Worm (Caenorhabditis elegans): ENCODE results near the gene C09B8.8.
A peak's percentile ranks its signal among the peaks of the same experiment; 100 is the strongest.

C09B8.8 gene

DNA sequence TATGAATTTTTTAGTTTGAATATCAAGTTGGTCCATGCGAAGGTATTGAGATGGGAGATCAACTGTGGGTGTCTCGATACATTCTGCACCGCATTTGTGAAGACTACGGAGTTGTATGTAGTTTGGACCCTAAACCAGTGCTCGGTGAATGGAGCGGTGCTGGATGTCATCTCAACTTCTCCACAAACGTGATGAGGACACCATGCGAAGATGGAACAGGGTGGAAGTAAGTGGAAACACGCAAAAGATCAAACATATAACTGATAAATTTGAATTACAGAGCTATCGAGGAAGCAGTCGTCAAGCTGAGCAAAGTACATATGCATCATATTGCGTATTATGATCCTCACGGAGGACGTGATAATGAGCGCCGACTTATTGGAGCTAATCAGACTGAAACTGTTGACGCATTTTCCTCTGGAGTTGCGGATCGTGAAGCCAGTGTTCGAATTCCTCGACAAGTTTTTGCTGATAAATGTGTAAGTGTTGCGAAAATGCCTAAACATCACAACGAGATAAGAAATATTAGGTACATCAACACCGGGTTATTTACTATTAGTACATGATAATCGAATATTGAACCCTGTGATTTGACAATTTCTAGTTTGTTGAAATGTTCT, 44.0 kb downstream of the C09B8.8 start:
- no peak for TF ChIP-seq ceh-43 (GFP tag; optimal IDR thresholded peaks at IDR 0.05)
- no peak for TF ChIP-seq ceh-83 (GFP tag; optimal IDR thresholded peaks at IDR 0.05)
- TF ChIP-seq zip-8 (tag; optimal IDR thresholded peaks at IDR 0.05) = no peak
- TF ChIP-seq ztf-11 (tag; optimal IDR thresholded peaks at IDR 0.05) = no peak
- no peak for TF ChIP-seq ces-1 (GFP tag; optimal IDR thresholded peaks at IDR 0.05)
- no peak for TF ChIP-seq pha-4 (tag; optimal IDR thresholded peaks at IDR 0.05)
- no peak for TF ChIP-seq cnd-1 (tag; optimal IDR thresholded peaks at IDR 0.05)

DNA sequence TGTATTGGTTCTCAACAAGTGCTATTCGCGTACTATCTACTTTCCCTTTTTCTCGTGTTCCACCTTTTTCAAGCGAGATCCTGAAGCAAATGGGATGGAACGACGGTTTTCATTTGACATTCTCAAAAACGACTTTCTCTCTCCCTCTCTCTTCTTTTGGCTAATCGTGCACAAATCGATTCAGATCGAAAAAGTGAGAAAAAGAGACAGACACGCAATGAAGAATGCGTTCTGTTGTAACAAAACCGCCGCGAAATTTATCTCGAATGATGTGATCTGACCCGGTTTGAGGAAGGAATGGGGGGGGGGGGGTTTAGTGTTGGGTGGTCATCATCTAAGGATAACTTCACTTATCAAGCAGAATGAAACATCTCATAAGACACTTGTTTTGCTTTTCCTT, 49.1 kb downstream of the C09B8.8 start:
- TF ChIP-seq lin-13 (tag; optimal IDR thresholded peaks at IDR 0.05) = no peak
- TF ChIP-seq nhr-237 (tag; optimal IDR thresholded peaks at IDR 0.05) = no peak

DNA sequence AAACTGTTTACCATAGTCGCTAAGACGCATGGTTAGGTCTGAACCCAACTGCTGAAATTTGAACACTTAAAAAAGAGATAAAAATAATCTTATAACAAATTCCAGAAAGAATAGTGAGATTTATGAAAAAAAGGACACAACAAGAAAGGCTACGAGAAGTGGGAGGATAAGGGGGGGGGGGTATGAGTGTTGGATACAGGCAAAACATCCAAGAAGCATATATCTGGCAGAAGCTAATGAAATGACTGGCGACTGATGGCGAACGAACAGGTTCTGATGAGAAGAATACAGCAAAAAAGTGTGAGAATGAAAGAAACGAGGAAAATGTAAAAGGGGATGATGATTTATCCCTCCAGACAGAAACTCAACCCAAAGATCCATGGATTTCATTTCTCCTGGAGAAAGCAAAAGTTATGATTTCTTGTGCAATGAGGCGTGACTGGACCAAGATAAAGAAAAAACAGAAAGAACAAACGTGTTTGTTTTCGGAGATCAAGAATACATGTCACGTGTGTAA, 50.7 kb downstream of the C09B8.8 start, which contains the start of gene ptr-4:
Gene ptr-4, minus strand, starts transcription at position 51 of the 517 bp plus-strand sequence.
- TF ChIP-seq elt-3 (tag; optimal IDR thresholded peaks at IDR 0.05) (no peak), flh-1 (GFP tag; optimal IDR thresholded peaks at IDR 0.05) (no peak), sptf-1 (tag; optimal IDR thresholded peaks at IDR 0.05) (no peak), ceh-39 (tag; optimal IDR thresholded peaks at IDR 0.05) (no peak), snpc-4 (tag; optimal IDR thresholded peaks at IDR 0.05) (no peak)

DNA sequence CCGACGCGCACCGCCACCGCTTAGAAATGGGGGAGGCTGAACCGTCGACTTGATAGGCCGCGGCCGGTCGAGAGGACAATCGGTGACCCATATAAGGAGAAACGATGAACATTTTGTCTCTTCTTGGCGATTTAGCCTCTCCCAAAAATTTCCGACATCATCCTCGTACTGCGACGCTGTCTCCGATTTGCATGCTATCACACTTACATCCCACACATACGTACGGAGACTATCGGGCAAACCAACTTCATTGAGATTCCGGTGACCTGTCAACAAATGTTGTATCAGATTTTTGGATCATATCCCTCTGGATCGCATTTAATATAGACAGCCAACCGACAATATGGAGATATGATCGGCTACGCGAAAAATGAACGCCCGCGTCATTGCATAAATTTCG, 51.3 kb downstream of the C09B8.8 start:
- TF ChIP-seq mep-1 (tag; optimal IDR thresholded peaks at IDR 0.05) = no peak
- peak; percentile 79 for TF ChIP-seq elt-1 (tag; optimal IDR thresholded peaks at IDR 0.05; ENCODE audit: borderline replicate concordance, insufficient read depth)
- TF ChIP-seq mab-5 (tag; optimal IDR thresholded peaks at IDR 0.05) = no peak
- TF ChIP-seq mls-2 (tag; optimal IDR thresholded peaks at IDR 0.05) = no peak
- no peak for TF ChIP-seq snpc-4 (tag; optimal IDR thresholded peaks at IDR 0.05)
- TF ChIP-seq hlh-1 (tag; optimal IDR thresholded peaks at IDR 0.05) = no peak
- TF ChIP-seq ceh-43 (GFP tag; optimal IDR thresholded peaks at IDR 0.05) = no peak
- no peak for TF ChIP-seq ztf-11 (tag; optimal IDR thresholded peaks at IDR 0.05)
- peak; percentile 82 for TF ChIP-seq ham-2 (GFP tag; optimal IDR thresholded peaks at IDR 0.05)

All from whole organism, mixed stage, embryonic.